Worm (Caenorhabditis elegans) whole organism, mixed stage, embryonic: ENCODE data around the gene F16G10.3.

Source experiments
- bed-3 ChIP-seq: fragments of 200-800 bp; sonication (Bioruptor generic); optimal IDR thresholded peaks from 3 replicates; lab custom pipeline; 2018; ENCODE audit warnings: mild to moderate bottlenecking, missing genetic modification characterization, moderate library complexity, missing compliant biosample characterization
- blmp-1 ChIP-seq: fragments of 150-350 bp; optimal IDR thresholded peaks from 2 replicates; lab custom pipeline; 2014; ENCODE audit warnings: missing biosample characterization, missing genetic modification characterization
- ceh-39 ChIP-seq: fragments of 150-350 bp; optimal IDR thresholded peaks from 2 replicates; lab custom pipeline; 2014; ENCODE audit warnings: missing biosample characterization, missing genetic modification characterization
- ceh-43 ChIP-seq: fragments of 200-800 bp; sonication (Bioruptor generic); optimal IDR thresholded peaks from 2 replicates; lab custom pipeline; 2018; ENCODE audit warnings: mild to moderate bottlenecking, missing genetic modification characterization, moderate library complexity, missing compliant biosample characterization
- ceh-83 ChIP-seq: fragments of 200-800 bp; sonication (Bioruptor generic); optimal IDR thresholded peaks from 2 replicates; lab custom pipeline; 2018; ENCODE audit warnings: mild to moderate bottlenecking, missing genetic modification characterization, missing compliant biosample characterization
- ces-1 ChIP-seq: fragments of 150-350 bp; optimal IDR thresholded peaks from 2 replicates; lab custom pipeline; 2014; ENCODE audit warnings: missing biosample characterization, missing genetic modification reagents, missing genetic modification characterization
- cnd-1 ChIP-seq: fragments of 200-800 bp; sonication (Bioruptor generic); optimal IDR thresholded peaks from 2 replicates; lab custom pipeline; 2018; ENCODE audit warnings: mild to moderate bottlenecking, missing genetic modification characterization, missing compliant biosample characterization
- drap-1 ChIP-seq: fragments of 200-800 bp; sonication (Bioruptor generic); optimal IDR thresholded peaks from 3 replicates; lab custom pipeline; 2018; ENCODE audit warnings: mild to moderate bottlenecking, missing genetic modification characterization, missing compliant biosample characterization
- elt-1 ChIP-seq: sonication (generic microtip); optimal IDR thresholded peaks from 2 replicates; lab custom pipeline; 2017; ENCODE audit warnings: missing genetic modification characterization, mild to moderate bottlenecking, missing compliant biosample characterization, antibody characterized with exemption, moderate library complexity, borderline replicate concordance; ENCODE audit not compliant: insufficient read depth
- flh-1 ChIP-seq: fragments of 200-800 bp; sonication (Bioruptor generic); optimal IDR thresholded peaks from 2 replicates; lab custom pipeline; 2018; ENCODE audit warnings: mild to moderate bottlenecking, missing genetic modification characterization, moderate library complexity, missing compliant biosample characterization
- hlh-1 ChIP-seq: fragments of 150-350 bp; optimal IDR thresholded peaks from 2 replicates; lab custom pipeline; 2014; ENCODE audit warnings: missing biosample characterization, missing genetic modification reagents, missing genetic modification characterization
- lin-13 ChIP-seq: fragments of 150-350 bp; optimal IDR thresholded peaks from 2 replicates; lab custom pipeline; 2014; ENCODE audit warnings: missing biosample characterization, missing genetic modification characterization
- lin-32 ChIP-seq: fragments of 200-800 bp; sonication (Bioruptor generic); optimal IDR thresholded peaks from 2 replicates; lab custom pipeline; 2018; ENCODE audit warnings: mild to moderate bottlenecking, missing genetic modification characterization, missing compliant biosample characterization
- lsy-2 ChIP-seq: fragments of 150-350 bp; optimal IDR thresholded peaks from 2 replicates; lab custom pipeline; 2014; ENCODE audit warnings: missing biosample characterization, missing genetic modification characterization
- mab-5 ChIP-seq: fragments of 150-350 bp; optimal IDR thresholded peaks from 2 replicates; lab custom pipeline; 2014; ENCODE audit warnings: missing biosample characterization, missing genetic modification characterization
- mep-1 ChIP-seq: fragments of 150-350 bp; optimal IDR thresholded peaks from 2 replicates; lab custom pipeline; 2017; ENCODE audit warnings: missing biosample characterization, missing genetic modification reagents, missing genetic modification characterization, inconsistent platforms
- mls-2 ChIP-seq: sonication (generic microtip); optimal IDR thresholded peaks from 2 replicates; lab custom pipeline; 2016; ENCODE audit warnings: mild to moderate bottlenecking, missing genetic modification characterization, moderate library complexity, missing compliant biosample characterization
- nhr-12 ChIP-seq: fragments of 150-350 bp; optimal IDR thresholded peaks from 2 replicates; lab custom pipeline; 2014; ENCODE audit warnings: missing biosample characterization, missing genetic modification characterization
- nhr-2 ChIP-seq: fragments of 150-350 bp; optimal IDR thresholded peaks from 2 replicates; lab custom pipeline; 2014; ENCODE audit warnings: missing biosample characterization, missing genetic modification characterization
- nhr-237 ChIP-seq: fragments of 150-350 bp; optimal IDR thresholded peaks from 2 replicates; lab custom pipeline; 2014; ENCODE audit warnings: missing biosample characterization, missing genetic modification characterization
- nhr-28 ChIP-seq: fragments of 150-350 bp; optimal IDR thresholded peaks from 2 replicates; lab custom pipeline; 2014; ENCODE audit warnings: missing biosample characterization, missing genetic modification characterization
- pha-4 ChIP-seq: fragments of 150-350 bp; optimal IDR thresholded peaks from 2 replicates; lab custom pipeline; 2018; ENCODE audit warnings: missing biosample characterization, missing genetic modification reagents, missing genetic modification characterization
- sem-2 ChIP-seq: fragments of 200-800 bp; sonication (Bioruptor generic); optimal IDR thresholded peaks from 2 replicates; lab custom pipeline; 2018; ENCODE audit warnings: mild to moderate bottlenecking, missing genetic modification characterization, missing compliant biosample characterization
- sptf-1 ChIP-seq: sonication (generic microtip); optimal IDR thresholded peaks from 2 replicates; lab custom pipeline; 2017; ENCODE audit warnings: mild to moderate bottlenecking, missing genetic modification characterization, moderate library complexity, missing compliant biosample characterization
- tbx-8 ChIP-seq: fragments of 200-800 bp; sonication (Bioruptor generic); optimal IDR thresholded peaks from 2 replicates; lab custom pipeline; 2018; ENCODE audit warnings: mild to moderate bottlenecking, missing genetic modification characterization, moderate library complexity, missing compliant biosample characterization
- unc-120 ChIP-seq: sonication (generic microtip); optimal IDR thresholded peaks from 2 replicates; lab custom pipeline; 2017; ENCODE audit warnings: missing genetic modification characterization, missing compliant biosample characterization; ENCODE audit not compliant: poor library complexity, severe bottlenecking
- unc-39 ChIP-seq: fragments of 150-350 bp; optimal IDR thresholded peaks from 2 replicates; lab custom pipeline; 2014; ENCODE audit warnings: missing biosample characterization, missing genetic modification characterization
- unc-62 ChIP-seq: fragments of 150-350 bp; optimal IDR thresholded peaks from 2 replicates; lab custom pipeline; 2014; ENCODE audit warnings: missing biosample characterization, missing genetic modification reagents, missing genetic modification characterization
- zip-8 ChIP-seq: fragments of 150-350 bp; optimal IDR thresholded peaks from 2 replicates; lab custom pipeline; 2014; ENCODE audit warnings: missing biosample characterization, missing genetic modification characterization
- ztf-11 ChIP-seq: fragments of 150-350 bp; optimal IDR thresholded peaks from 2 replicates; lab custom pipeline; 2014; ENCODE audit warnings: missing biosample characterization, missing genetic modification characterization

F16G10.3 gene

ce11 chrII:2372090-2372489 is at the start of gene F16G10.3:
Gene F16G10.3 (plus strand): TSS chrII:2372390.
- TF ChIP-seq mab-5 (no peak), elt-1 (tag; lab: Kevin White, UChicago) (no peak), unc-120 (tag; lab: Kevin White, UChicago) (no peak), drap-1 (GFP tag; lab: Kevin White, UChicago) (no peak), nhr-28 (tag; lab: Kevin White, UChicago) (no peak), mep-1 (tag; lab: Kevin White, UChicago) (no peak), flh-1 (GFP tag; lab: Kevin White, UChicago) (no peak), bed-3 (GFP tag; lab: Kevin White, UChicago) (no peak), sem-2 (GFP tag; lab: Kevin White, UChicago) (no peak), ztf-11 (no peak)

- TF ChIP-seq drap-1 (GFP tag; lab: Kevin White, UChicago) (no peak), unc-62 (no peak), cnd-1 (tag; lab: Kevin White, UChicago) (no peak), mep-1 (tag; lab: Kevin White, UChicago) (no peak), nhr-12 (no peak), sptf-1 (tag; lab: Kevin White, UChicago) (no peak), lin-32 (GFP tag; lab: Kevin White, UChicago) (no peak), hlh-1 (tag; lab: Kevin White, UChicago) (no peak), pha-4 (tag; lab: Kevin White, UChicago) (no peak), sem-2 (GFP tag; lab: Kevin White, UChicago) (no peak), mls-2 (tag; lab: Kevin White, UChicago) (no peak), blmp-1 (tag; lab: Kevin White, UChicago) (no peak), nhr-2 (tag; lab: Kevin White, UChicago) (no peak), mab-5 (no peak), unc-39 (tag; lab: Kevin White, UChicago) (no peak), zip-8 (no peak), ces-1 (GFP tag; lab: Kevin White, UChicago) (no peak), lsy-2 (tag; lab: Kevin White, UChicago) (no peak)
Observed at ce11 chrII:2322857-2323518, 49.2 kb upstream of the F16G10.3 start, which contains the start of the genes ZK1240.6 and ZK1240.2. Gene ZK1240.6 (minus strand): TSS chrII:2322907. Gene ZK1240.2 (plus strand): TSS chrII:2323376.

ce11 chrII:2324956-2325355 is 47.2 kb upstream of the F16G10.3 start, which contains the start of gene ZK1240.11:
Gene ZK1240.11 (plus strand): TSS chrII:2325256.
- no peak for TF ChIP-seq nhr-12
- no peak for TF ChIP-seq unc-62
- no peak for TF ChIP-seq unc-120 (tag; lab: Kevin White, UChicago)
- TF ChIP-seq mls-2 (tag; lab: Kevin White, UChicago): no peak
- no peak for TF ChIP-seq pha-4 (tag; lab: Kevin White, UChicago)
- TF ChIP-seq lin-13 (tag; lab: Kevin White, UChicago): no peak
- no peak for TF ChIP-seq sem-2 (GFP tag; lab: Kevin White, UChicago)
- no peak for TF ChIP-seq tbx-8 (GFP tag; lab: Kevin White, UChicago)

ce11 chrII:2328963-2329442 is 43.2 kb upstream of the F16G10.3 start, which contains the start of the genes ZK1240.8 and ZK1240.1:
Gene ZK1240.8 (minus strand): TSS chrII:2329063.
Gene ZK1240.1 (plus strand): TSS chrII:2329392.
- no peak for TF ChIP-seq hlh-1 (tag; lab: Kevin White, UChicago)
- no peak for TF ChIP-seq nhr-12
- TF ChIP-seq ceh-39 (tag; lab: Kevin White, UChicago): no peak
- TF ChIP-seq ceh-43 (GFP tag; lab: Kevin White, UChicago): no peak
- TF ChIP-seq pha-4 (tag; lab: Kevin White, UChicago): no peak
- no peak for TF ChIP-seq unc-120 (tag; lab: Kevin White, UChicago)
- no peak for TF ChIP-seq lsy-2 (tag; lab: Kevin White, UChicago)
- no peak for TF ChIP-seq sptf-1 (tag; lab: Kevin White, UChicago)
- no peak for TF ChIP-seq nhr-237
- TF ChIP-seq ceh-83 (GFP tag; lab: Kevin White, UChicago): no peak
- TF ChIP-seq mab-5: no peak
